Worm (Caenorhabditis elegans): ENCODE data around the gene nspb-9.

The nspb-9 gene

ce11 chrII:14599933-14600630 lies 19.4 kb downstream of the nspb-9 start:
- TF ChIP-seq snpc-4 (tag; optimal IDR thresholded peaks at IDR 0.05), result no peak
- no peak for TF ChIP-seq unc-62 (GFP tag; optimal IDR thresholded peaks at IDR 0.05)
- no peak for TF ChIP-seq ham-2 (GFP tag; optimal IDR thresholded peaks at IDR 0.05)
- no peak for TF ChIP-seq lsy-2 (tag; optimal IDR thresholded peaks at IDR 0.05)
- TF ChIP-seq ceh-43 (GFP tag; optimal IDR thresholded peaks at IDR 0.05), result no peak
- no peak for TF ChIP-seq flh-1 (GFP tag; optimal IDR thresholded peaks at IDR 0.05)
- TF ChIP-seq lin-32 (GFP tag; optimal IDR thresholded peaks at IDR 0.05), result no peak
- TF ChIP-seq mep-1 (tag; optimal IDR thresholded peaks at IDR 0.05), result no peak
- no peak for TF ChIP-seq unc-39 (tag; optimal IDR thresholded peaks at IDR 0.05)
- TF ChIP-seq sem-2 (GFP tag; optimal IDR thresholded peaks at IDR 0.05), result no peak
- no peak for TF ChIP-seq nhr-237 (tag; optimal IDR thresholded peaks at IDR 0.05)
- TF ChIP-seq tbx-8 (GFP tag; optimal IDR thresholded peaks at IDR 0.05), result no peak
- no peak for TF ChIP-seq nhr-2 (tag; optimal IDR thresholded peaks at IDR 0.05)
- TF ChIP-seq zip-8 (tag; optimal IDR thresholded peaks at IDR 0.05), result no peak
- TF ChIP-seq lin-13 (tag; optimal IDR thresholded peaks at IDR 0.05), result no peak
- no peak for TF ChIP-seq elt-3 (tag; optimal IDR thresholded peaks at IDR 0.05)
- TF ChIP-seq unc-120 (tag; optimal IDR thresholded peaks at IDR 0.05; ENCODE audit: poor library complexity, severe bottlenecking), result no peak

ce11 chrII:14600852-14601313 lies 20.2 kb downstream of the nspb-9 start, which contains the start of gene tps-2:
tps-2 (plus strand) TSS chrII:14600902.
- TF ChIP-seq lsy-2 (tag; optimal IDR thresholded peaks at IDR 0.05), result no peak
- no peak for TF ChIP-seq nhr-237 (tag; optimal IDR thresholded peaks at IDR 0.05)
- no peak for TF ChIP-seq blmp-1 (tag; optimal IDR thresholded peaks at IDR 0.05)
- TF ChIP-seq nhr-2 (tag; optimal IDR thresholded peaks at IDR 0.05), result no peak
- TF ChIP-seq sem-2 (GFP tag; optimal IDR thresholded peaks at IDR 0.05), result no peak
- no peak for TF ChIP-seq flh-1 (GFP tag; optimal IDR thresholded peaks at IDR 0.05)
- no peak for TF ChIP-seq unc-120 (tag; optimal IDR thresholded peaks at IDR 0.05; ENCODE audit: poor library complexity, severe bottlenecking)
- no peak for TF ChIP-seq hlh-1 (tag; optimal IDR thresholded peaks at IDR 0.05)
- TF ChIP-seq lin-32 (GFP tag; optimal IDR thresholded peaks at IDR 0.05), result no peak
- no peak for TF ChIP-seq mls-2 (tag; optimal IDR thresholded peaks at IDR 0.05)
- no peak for TF ChIP-seq pha-4 (tag; optimal IDR thresholded peaks at IDR 0.05)
- no peak for TF ChIP-seq elt-3 (tag; optimal IDR thresholded peaks at IDR 0.05)
- no peak for TF ChIP-seq ztf-11 (tag; optimal IDR thresholded peaks at IDR 0.05)
- no peak for TF ChIP-seq nhr-12 (tag; optimal IDR thresholded peaks at IDR 0.05)
- no peak for TF ChIP-seq zip-8 (tag; optimal IDR thresholded peaks at IDR 0.05)
- TF ChIP-seq ceh-83 (GFP tag; optimal IDR thresholded peaks at IDR 0.05), result no peak
- no peak for TF ChIP-seq ceh-39 (tag; optimal IDR thresholded peaks at IDR 0.05)
- TF ChIP-seq bed-3 (GFP tag; optimal IDR thresholded peaks at IDR 0.05), result no peak
- TF ChIP-seq ceh-43 (GFP tag; optimal IDR thresholded peaks at IDR 0.05), result no peak
- no peak for TF ChIP-seq unc-62 (GFP tag; optimal IDR thresholded peaks at IDR 0.05)

DNA sequence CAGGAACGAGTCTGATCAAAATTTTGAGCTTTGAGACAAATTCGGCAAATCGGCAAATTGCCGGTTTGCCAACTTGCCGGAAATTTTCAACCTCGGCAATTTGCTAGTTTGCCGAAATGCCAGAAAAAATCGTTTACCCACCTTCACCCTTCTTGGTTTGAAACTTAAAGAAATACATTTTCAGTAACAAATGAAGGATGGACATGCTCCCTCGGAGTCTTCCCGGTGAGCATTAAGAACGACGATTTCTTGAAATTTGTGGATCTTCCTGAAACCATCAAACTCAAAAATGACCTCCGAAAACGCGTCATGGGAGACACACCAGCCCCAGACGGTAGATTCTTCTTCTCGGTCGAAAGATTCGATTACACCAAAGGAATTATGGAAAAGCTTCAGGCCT lies 22.1 kb downstream of the nspb-9 start:
- TF ChIP-seq hlh-1 (tag; optimal IDR thresholded peaks at IDR 0.05) (no peak), pha-4 (tag; optimal IDR thresholded peaks at IDR 0.05) (no peak), zip-8 (tag; optimal IDR thresholded peaks at IDR 0.05) (no peak), ceh-83 (GFP tag; optimal IDR thresholded peaks at IDR 0.05) (no peak), M03D4.4 (tag; optimal IDR thresholded peaks at IDR 0.05) (no peak), nhr-28 (tag; optimal IDR thresholded peaks at IDR 0.05) (no peak), mls-2 (tag; optimal IDR thresholded peaks at IDR 0.05) (no peak), lsy-2 (tag; optimal IDR thresholded peaks at IDR 0.05) (no peak), ceh-43 (GFP tag; optimal IDR thresholded peaks at IDR 0.05) (no peak), unc-62 (GFP tag; optimal IDR thresholded peaks at IDR 0.05) (no peak), lin-13 (tag; optimal IDR thresholded peaks at IDR 0.05) (no peak), ztf-11 (tag; optimal IDR thresholded peaks at IDR 0.05) (no peak), flh-1 (GFP tag; optimal IDR thresholded peaks at IDR 0.05) (no peak), nhr-12 (tag; optimal IDR thresholded peaks at IDR 0.05) (no peak), ces-1 (GFP tag; optimal IDR thresholded peaks at IDR 0.05) (no peak)

DNA sequence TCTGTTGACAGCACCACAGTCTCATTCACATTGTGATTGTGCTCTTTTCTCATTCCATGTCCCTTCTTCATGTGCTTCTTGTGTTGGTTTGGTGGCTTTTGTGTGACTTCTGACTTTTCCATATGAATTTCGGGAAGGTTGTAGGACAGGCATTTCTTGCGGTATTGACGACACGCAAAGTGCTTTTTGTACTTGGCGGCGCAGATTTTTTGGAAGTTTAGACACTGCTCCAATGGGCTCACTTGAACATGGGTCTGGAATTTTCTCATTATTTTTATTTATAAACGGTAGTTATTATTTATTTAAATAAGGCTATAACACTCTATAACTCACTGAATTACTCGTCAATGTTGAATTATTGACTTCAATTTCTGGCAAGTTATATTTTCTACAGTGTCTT lies 23.6 kb downstream of the nspb-9 start:
- TF ChIP-seq lin-13 (tag; optimal IDR thresholded peaks at IDR 0.05) (no peak), bed-3 (GFP tag; optimal IDR thresholded peaks at IDR 0.05) (no peak), cnd-1 (tag; optimal IDR thresholded peaks at IDR 0.05) (no peak), flh-1 (GFP tag; optimal IDR thresholded peaks at IDR 0.05) (no peak), mab-5 (tag; optimal IDR thresholded peaks at IDR 0.05) (no peak), nhr-28 (tag; optimal IDR thresholded peaks at IDR 0.05) (no peak), unc-62 (GFP tag; optimal IDR thresholded peaks at IDR 0.05) (no peak), blmp-1 (tag; optimal IDR thresholded peaks at IDR 0.05) (no peak), nhr-76 (tag; optimal IDR thresholded peaks at IDR 0.05) (no peak), ceh-83 (GFP tag; optimal IDR thresholded peaks at IDR 0.05) (no peak), nhr-237 (tag; optimal IDR thresholded peaks at IDR 0.05) (no peak), pha-4 (tag; optimal IDR thresholded peaks at IDR 0.05) (no peak), nhr-2 (tag; optimal IDR thresholded peaks at IDR 0.05) (no peak), unc-39 (tag; optimal IDR thresholded peaks at IDR 0.05) (no peak), ztf-11 (tag; optimal IDR thresholded peaks at IDR 0.05) (no peak)
